Worm (Caenorhabditis elegans) whole organism, early embryonic: ENCODE measurements around the gene mcm-3.

Source experiments
- aly-1 ChIP-seq: sonication (generic microtip); optimal IDR thresholded peaks from 2 replicates; lab custom pipeline; 2016; ENCODE audit warnings: missing genetic modification characterization, missing compliant biosample characterization
- ama-1 ChIP-seq: fragments of 150-350 bp; optimal IDR thresholded peaks from 2 replicates; lab custom pipeline; 2014
- ets-7 ChIP-seq: sonication (generic microtip); optimal IDR thresholded peaks from 2 replicates; lab custom pipeline; 2016; ENCODE audit warnings: missing genotype, missing genetic modification characterization, missing compliant biosample characterization
- hmg-4 ChIP-seq: fragments of 200-800 bp; sonication (Bioruptor generic); optimal IDR thresholded peaks from 2 replicates; lab custom pipeline; 2018; ENCODE audit warnings: mild to moderate bottlenecking, missing genetic modification characterization, missing compliant biosample characterization
- pes-1 ChIP-seq: fragments of 200-800 bp; sonication (Bioruptor generic); IDR thresholded peaks from 2 replicates; pipeline ENCODE4 v1.3.6; 2022; ENCODE audit warnings: missing genetic modification reagents, missing genetic modification characterization, missing compliant biosample characterization
- scrt-1 ChIP-seq: fragments of 200-800 bp; sonication (Bioruptor generic); IDR thresholded peaks from 2 replicates; pipeline ENCODE4 v1.3.6; 2022; ENCODE audit warnings: missing genetic modification characterization, missing compliant biosample characterization
- tra-4 ChIP-seq: sonication (generic microtip); optimal IDR thresholded peaks from 2 replicates; lab custom pipeline; 2017; ENCODE audit warnings: missing genetic modification characterization, missing compliant biosample characterization

DNA sequence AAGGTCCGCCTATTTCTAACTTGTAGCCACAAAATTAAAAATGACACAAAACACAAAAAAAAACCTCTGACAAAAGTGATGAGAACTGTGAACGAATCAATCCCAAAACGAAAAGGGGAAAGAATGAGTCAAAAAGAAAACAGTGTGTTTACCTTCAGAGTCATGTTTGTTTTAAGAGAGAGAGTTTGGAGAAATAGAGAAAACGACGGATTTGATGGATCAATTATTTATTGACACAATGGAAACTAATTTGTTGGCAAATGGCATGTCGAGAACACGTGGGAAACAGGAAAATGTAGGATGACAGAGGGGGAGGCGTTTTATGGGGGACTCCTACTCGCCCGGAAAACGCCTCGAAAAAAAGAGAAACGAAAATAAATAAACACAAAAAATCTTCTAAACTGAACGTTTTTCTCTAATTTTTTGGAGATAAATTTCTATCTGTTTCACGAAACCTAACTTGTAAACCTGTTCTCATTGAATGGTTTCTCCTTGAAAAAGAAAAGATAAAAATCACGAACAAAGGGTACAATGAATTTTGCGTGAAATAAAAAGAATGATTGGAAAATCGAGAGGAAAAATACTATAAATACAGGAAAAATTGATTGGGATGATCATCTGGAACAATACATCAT, 42.5 kb downstream of the mcm-3 start:
- TF ChIP-seq tra-4 (tag; lab: Kevin White, UChicago), result no peak
- no peak for TF ChIP-seq ama-1 (lab: Kevin White, UChicago)
- TF ChIP-seq aly-1, result no peak
- TF ChIP-seq hmg-4 (GFP tag; lab: Kevin White, UChicago), result no peak
- no peak for TF ChIP-seq pes-1 (GFP tag; lab: Robert Waterston, UW)
- no peak for TF ChIP-seq scrt-1 (GFP tag; lab: Robert Waterston, UW)
- TF ChIP-seq ets-7, result no peak
